Worm (Caenorhabditis elegans): ENCODE measurements around the gene T13C5.7.

ce11 chrX:6201542-6201941 is 21.1 kb downstream of the T13C5.7 start:
- TF ChIP-seq dao-5 (tag; optimal IDR thresholded peaks at IDR 0.05): no peak
- no peak for TF ChIP-seq him-1 (tag; optimal IDR thresholded peaks at IDR 0.05)

All from whole organism, L4/young adult.